Worm (Caenorhabditis elegans): ENCODE measurements around the gene ampd-1.
A peak's percentile ranks its signal among the peaks of the same experiment; 100 is the strongest.

The ampd-1 gene

DNA sequence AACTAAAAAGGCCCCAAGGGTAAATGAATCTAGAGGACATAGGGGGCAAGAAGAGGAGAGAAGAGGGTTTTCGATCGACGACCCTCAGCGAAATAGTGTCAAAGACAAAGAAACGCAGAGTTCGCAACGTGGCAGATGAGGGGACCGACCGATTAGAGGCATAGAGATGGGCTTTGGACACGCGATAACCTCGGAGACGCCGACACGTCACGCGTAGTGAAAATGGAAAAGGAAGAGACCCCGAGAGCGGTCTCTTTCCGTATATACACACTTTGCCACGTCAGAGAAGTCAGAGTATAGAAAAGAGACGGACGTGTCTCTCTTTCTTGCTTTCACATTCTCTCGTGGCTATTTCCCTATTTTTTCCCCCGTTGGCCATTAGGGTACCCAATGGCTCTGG lies 21.6 kb upstream of the ampd-1 start (continued):
- TF ChIP-seq ceh-82 (tag; optimal IDR thresholded peaks at IDR 0.05) (peak; percentile 9 to 70 (median 47)), Y116A8C.19 (tag; optimal IDR thresholded peaks at IDR 0.05; ENCODE audit: borderline replicate concordance) (no peak), nhr-19 (GFP tag; conservative IDR thresholded peaks at IDR 0.05) (peak; percentile 73), mdl-1 (tag; optimal IDR thresholded peaks at IDR 0.05) (peak in 1 of 2 experiments; percentile 86), aha-1 (tag; optimal IDR thresholded peaks at IDR 0.05) (no peak), mef-2 (tag; optimal IDR thresholded peaks at IDR 0.05) (no peak), lin-13 (GFP tag; optimal IDR thresholded peaks at IDR 0.05) (peak; percentile 69), nhr-28 (tag; optimal IDR thresholded peaks at IDR 0.05) (no peak), egl-13 (tag; optimal IDR thresholded peaks at IDR 0.05) (peak; percentile 25), irx-1 (tag; optimal IDR thresholded peaks at IDR 0.05) (peak; percentile 41), blmp-1 (tag; optimal IDR thresholded peaks at IDR 0.05) (peak; percentile 72), nhr-20 (tag; optimal IDR thresholded peaks at IDR 0.05) (peak; percentile 84), skn-1 (tag; optimal IDR thresholded peaks at IDR 0.05) (peak; percentile 34), nhr-90 (tag; optimal IDR thresholded peaks at IDR 0.05; ENCODE audit: poor library complexity) (peak; percentile 68), dsc-1 (tag; optimal IDR thresholded peaks at IDR 0.05) (peak; percentile 37), nhr-71 (tag; optimal IDR thresholded peaks at IDR 0.05) (peak; percentile 88), nhr-77 (tag; optimal IDR thresholded peaks at IDR 0.05) (no peak), lin-14 (GFP tag; optimal IDR thresholded peaks at IDR 0.05) (peak; percentile 97), pax-3 (tag; optimal IDR thresholded peaks at IDR 0.05) (peak; percentile 11), hlh-4 (tag; optimal IDR thresholded peaks at IDR 0.05) (no peak), egl-27 (tag; optimal IDR thresholded peaks at IDR 0.05) (no peak), lin-15B (tag; optimal IDR thresholded peaks at IDR 0.05) (peak; percentile 4), dpl-1 (GFP tag; optimal IDR thresholded peaks at IDR 0.05) (peak in 2 of 3 experiments; percentile 27 to 45), F16B12.6 (tag; optimal IDR thresholded peaks at IDR 0.05) (peak; percentile 32), lin-39 (tag; optimal IDR thresholded peaks at IDR 0.05) (no peak), efl-3 (GFP tag; optimal IDR thresholded peaks at IDR 0.05) (no peak), ces-1 (GFP tag; optimal IDR thresholded peaks at IDR 0.05) (no peak)

DNA sequence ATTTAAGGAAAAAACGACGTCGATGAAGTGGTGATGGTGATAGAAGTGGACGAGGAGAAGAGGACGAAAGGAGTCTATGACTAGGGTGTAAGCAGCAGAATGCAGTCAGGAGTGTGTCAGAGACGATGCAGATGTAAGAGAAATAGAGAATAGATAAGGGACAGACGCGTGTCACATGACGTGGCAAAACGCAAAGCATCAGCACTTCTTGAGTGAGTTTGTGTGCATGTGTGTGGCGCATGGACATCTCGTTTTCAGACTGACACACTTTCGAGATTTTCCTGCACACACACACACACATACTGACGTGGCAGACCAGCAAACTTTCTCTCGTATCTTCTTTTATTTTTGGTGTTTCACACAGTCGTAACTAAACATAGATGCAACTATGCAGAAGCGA lies 20.7 kb upstream of the ampd-1 start:
- peak; percentile 74 for TF ChIP-seq snu-23 (GFP tag; optimal IDR thresholded peaks at IDR 0.05)
- no peak for TF ChIP-seq F16B12.6 (tag; optimal IDR thresholded peaks at IDR 0.05)
- no peak for TF ChIP-seq aha-1 (tag; optimal IDR thresholded peaks at IDR 0.05)
- TF ChIP-seq ama-1 (optimal IDR thresholded peaks at IDR 0.05) = peak; percentile 48
- TF ChIP-seq nhr-12 (tag; optimal IDR thresholded peaks at IDR 0.05) = no peak
- TF ChIP-seq ces-1 (GFP tag; optimal IDR thresholded peaks at IDR 0.05) = no peak
- TF ChIP-seq unc-130 (tag; optimal IDR thresholded peaks at IDR 0.05) = peak; percentile 33
- no peak for TF ChIP-seq nhr-76 (tag; optimal IDR thresholded peaks at IDR 0.05)
- no peak for TF ChIP-seq lin-39 (tag; optimal IDR thresholded peaks at IDR 0.05)
- TF ChIP-seq hlh-4 (tag; optimal IDR thresholded peaks at IDR 0.05) = no peak
- no peak for TF ChIP-seq Y116A8C.19 (tag; optimal IDR thresholded peaks at IDR 0.05; ENCODE audit: borderline replicate concordance)
- no peak for TF ChIP-seq skn-1 (tag; optimal IDR thresholded peaks at IDR 0.05)
- peak; percentile 69 for TF ChIP-seq xbp-1 (tag; optimal IDR thresholded peaks at IDR 0.05)
- no peak for TF ChIP-seq hpl-2 (GFP tag; optimal IDR thresholded peaks at IDR 0.05)
- TF ChIP-seq lsy-2 (tag; optimal IDR thresholded peaks at IDR 0.05) = peak; percentile 57 to 67
- no peak for TF ChIP-seq sptf-1 (tag; optimal IDR thresholded peaks at IDR 0.05)
- TF ChIP-seq vab-15 (tag; optimal IDR thresholded peaks at IDR 0.05) = no peak
- peak; percentile 41 for TF ChIP-seq egl-13 (tag; optimal IDR thresholded peaks at IDR 0.05)
- TF ChIP-seq irx-1 (tag; optimal IDR thresholded peaks at IDR 0.05) = peak; percentile 9
- no peak for TF ChIP-seq nhr-28 (tag; optimal IDR thresholded peaks at IDR 0.05)
- peak; percentile 80 for TF ChIP-seq nhr-20 (tag; optimal IDR thresholded peaks at IDR 0.05)
- peak; percentile 58 to 76 for TF ChIP-seq lin-35 (GFP tag; optimal IDR thresholded peaks at IDR 0.05)
- TF ChIP-seq pag-3 (tag; optimal IDR thresholded peaks at IDR 0.05; ENCODE audit: borderline replicate concordance, insufficient read depth) = no peak
- TF ChIP-seq egl-27 (tag; optimal IDR thresholded peaks at IDR 0.05) = no peak
- TF ChIP-seq C04F5.9 (tag; optimal IDR thresholded peaks at IDR 0.05) = no peak
- TF ChIP-seq hlh-17 (GFP tag; optimal IDR thresholded peaks at IDR 0.05; ENCODE audit: borderline replicate concordance) = no peak
- TF ChIP-seq fkh-8 (tag; optimal IDR thresholded peaks at IDR 0.05) = peak; percentile 66
- no peak for TF ChIP-seq ceh-90 (tag; optimal IDR thresholded peaks at IDR 0.05)
- TF ChIP-seq zag-1 (tag; optimal IDR thresholded peaks at IDR 0.05) = no peak
- no peak for TF ChIP-seq zip-4 (GFP tag; optimal IDR thresholded peaks at IDR 0.05)
- TF ChIP-seq ztf-11 (tag; optimal IDR thresholded peaks at IDR 0.05) = no peak
- TF ChIP-seq grh-1 (GFP tag; IDR thresholded peaks at IDR 0.05) = no peak
- TF ChIP-seq fkh-4 (tag; optimal IDR thresholded peaks at IDR 0.05; ENCODE audit: borderline replicate concordance) = no peak
- TF ChIP-seq swsn-7 (tag; optimal IDR thresholded peaks at IDR 0.05) = peak; percentile 57
- TF ChIP-seq sup-37 (GFP tag; optimal IDR thresholded peaks at IDR 0.05) = no peak
